Worm (Caenorhabditis elegans) whole organism, mixed stage, embryonic: Measurements from ENCODE around the gene spsb-2.

Source experiments
- lin-32 ChIP-seq: fragments of 200-800 bp; sonication (Bioruptor generic); optimal IDR thresholded peaks from 2 replicates; lab custom pipeline; 2018; ENCODE audit warnings: mild to moderate bottlenecking, missing genetic modification characterization, missing compliant biosample characterization
- lsy-2 ChIP-seq: fragments of 150-350 bp; optimal IDR thresholded peaks from 2 replicates; lab custom pipeline; 2014; ENCODE audit warnings: missing biosample characterization, missing genetic modification characterization
- nhr-28 ChIP-seq: fragments of 150-350 bp; optimal IDR thresholded peaks from 2 replicates; lab custom pipeline; 2014; ENCODE audit warnings: missing biosample characterization, missing genetic modification characterization
- snpc-4 ChIP-seq: fragments of 150-350 bp; optimal IDR thresholded peaks from 2 replicates; lab custom pipeline; 2014; ENCODE audit warnings: missing biosample characterization, missing genetic modification characterization
- unc-62 ChIP-seq: fragments of 150-350 bp; optimal IDR thresholded peaks from 2 replicates; lab custom pipeline; 2014; ENCODE audit warnings: missing biosample characterization, missing genetic modification reagents, missing genetic modification characterization

- TF ChIP-seq nhr-28 (tag; lab: Kevin White, UChicago) (no peak), snpc-4 (tag; lab: Kevin White, UChicago) (no peak), lsy-2 (no peak), lin-32 (GFP tag; lab: Kevin White, UChicago) (no peak), unc-62 (GFP tag; lab: Kevin White, UChicago) (no peak)
These were observed 26.6 kb upstream of the spsb-2 start for ce11 chrII:15203398-15204068.
